Fruit fly (Drosophila melanogaster): ENCODE results near the gene Nup37.
A peak's percentile ranks its signal among the peaks of the same experiment; 100 is the strongest.

Nup37 gene

dm6 chr3R:25292864-25293284 is 45.4 kb downstream of the Nup37 start, which contains the start of gene CG31098:
Gene CG31098 (minus strand): TSS chr3R:25292977.
- TF ChIP-seq Jra (GFP tag; optimal IDR thresholded peaks at IDR 0.05): no peak
- TF ChIP-seq CG32264 (GFP tag; optimal IDR thresholded peaks at IDR 0.05): no peak
- TF ChIP-seq usp (GFP tag; optimal IDR thresholded peaks at IDR 0.05): no peak
- no peak for TF ChIP-seq Mio (GFP tag; optimal IDR thresholded peaks at IDR 0.05)
- no peak for TF ChIP-seq dl (GFP tag; optimal IDR thresholded peaks at IDR 0.05; ENCODE audit: insufficient read depth in 1 of 2, partially characterized antibody in 2 of 2)
- TF ChIP-seq dmrt93B (GFP tag; optimal IDR thresholded peaks at IDR 0.05): no peak
- TF ChIP-seq jim (GFP tag; optimal IDR thresholded peaks at IDR 0.05): no peak
- TF ChIP-seq br (GFP tag; optimal IDR thresholded peaks at IDR 0.05): no peak
- no peak for TF ChIP-seq Abd-B (GFP tag; optimal IDR thresholded peaks at IDR 0.05)
- peak; percentile 64 for TF ChIP-seq h (GFP tag; optimal IDR thresholded peaks at IDR 0.05)
- no peak for TF ChIP-seq CG9705 (GFP tag; optimal IDR thresholded peaks at IDR 0.05)
- no peak for TF ChIP-seq Dif (GFP tag; optimal IDR thresholded peaks at IDR 0.05; ENCODE audit: partially characterized antibody)
- no peak for TF ChIP-seq sv (GFP tag; optimal IDR thresholded peaks at IDR 0.05)
- TF ChIP-seq rgr (GFP tag; optimal IDR thresholded peaks at IDR 0.05): peak; percentile 21
- TF ChIP-seq GATAd (GFP tag; optimal IDR thresholded peaks at IDR 0.05): no peak
- no peak for TF ChIP-seq fru (GFP tag; optimal IDR thresholded peaks at IDR 0.05)
- no peak for TF ChIP-seq foxo (GFP tag; optimal IDR thresholded peaks at IDR 0.05)
- peak; percentile 93 for TF ChIP-seq CrebA (GFP tag; optimal IDR thresholded peaks at IDR 0.05; ENCODE audit: borderline replicate concordance)
- TF ChIP-seq ey (GFP tag; optimal IDR thresholded peaks at IDR 0.05): no peak
- no peak for TF ChIP-seq N (GFP tag; optimal IDR thresholded peaks at IDR 0.05)
- TF ChIP-seq Myc (optimal IDR thresholded peaks at IDR 0.05): no peak
- no peak for TF ChIP-seq HLH106 (tag; optimal IDR thresholded peaks at IDR 0.05)
- no peak for TF ChIP-seq Hr78 (GFP tag; optimal IDR thresholded peaks at IDR 0.05)
- no peak for TF ChIP-seq Hnf4 (GFP tag; optimal IDR thresholded peaks at IDR 0.05)
- no peak for TF ChIP-seq Vsx2 (GFP tag; optimal IDR thresholded peaks at IDR 0.05; ENCODE audit: partially characterized antibody)
- no peak for TF ChIP-seq dsf (GFP tag; optimal IDR thresholded peaks at IDR 0.05; ENCODE audit: borderline replicate concordance)
- TF ChIP-seq psq (GFP tag; optimal IDR thresholded peaks at IDR 0.05): no peak
- no peak for TF ChIP-seq tai (GFP tag; optimal IDR thresholded peaks at IDR 0.05)
- TF ChIP-seq pan (optimal IDR thresholded peaks at IDR 0.05): no peak
- TF ChIP-seq Hr83 (GFP tag; optimal IDR thresholded peaks at IDR 0.05; ENCODE audit: poor library complexity, severe bottlenecking): no peak
- TF ChIP-seq woc (GFP tag; optimal IDR thresholded peaks at IDR 0.05): no peak
- TF ChIP-seq Dfd (GFP tag; optimal IDR thresholded peaks at IDR 0.05): no peak
- TF ChIP-seq brk (GFP tag; optimal IDR thresholded peaks at IDR 0.05): peak; percentile 74
- peak; percentile 16 for TF ChIP-seq OdsH (GFP tag; optimal IDR thresholded peaks at IDR 0.05)
- TF ChIP-seq lola (GFP tag; optimal IDR thresholded peaks at IDR 0.05): no peak
- TF ChIP-seq sage (GFP tag; optimal IDR thresholded peaks at IDR 0.05): peak; percentile 67
- TF ChIP-seq Rel (GFP tag; optimal IDR thresholded peaks at IDR 0.05): peak; percentile 85
- no peak for TF ChIP-seq Rel (tag; optimal IDR thresholded peaks at IDR 0.05)
- TF ChIP-seq Sp1 (GFP tag; optimal IDR thresholded peaks at IDR 0.05): no peak

- no peak for TF ChIP-seq pan (optimal IDR thresholded peaks at IDR 0.05)
- no peak for TF ChIP-seq Sp1 (GFP tag; optimal IDR thresholded peaks at IDR 0.05)
- TF ChIP-seq N (GFP tag; optimal IDR thresholded peaks at IDR 0.05): no peak
- TF ChIP-seq Hr78 (GFP tag; optimal IDR thresholded peaks at IDR 0.05): no peak
- no peak for TF ChIP-seq psq (GFP tag; optimal IDR thresholded peaks at IDR 0.05)
- no peak for TF ChIP-seq jim (GFP tag; optimal IDR thresholded peaks at IDR 0.05)
- TF ChIP-seq Jra (GFP tag; optimal IDR thresholded peaks at IDR 0.05): peak; percentile 32
- TF ChIP-seq CrebA (GFP tag; optimal IDR thresholded peaks at IDR 0.05; ENCODE audit: borderline replicate concordance): peak; percentile 82
- no peak for TF ChIP-seq lola (GFP tag; optimal IDR thresholded peaks at IDR 0.05)
- TF ChIP-seq sage (GFP tag; optimal IDR thresholded peaks at IDR 0.05): peak; percentile 7
- no peak for TF ChIP-seq dmrt93B (GFP tag; optimal IDR thresholded peaks at IDR 0.05)
- no peak for TF ChIP-seq Rel (GFP tag; optimal IDR thresholded peaks at IDR 0.05)
- peak; percentile 84 for TF ChIP-seq Rel (tag; optimal IDR thresholded peaks at IDR 0.05)
- TF ChIP-seq Hnf4 (GFP tag; optimal IDR thresholded peaks at IDR 0.05): peak; percentile 40
- TF ChIP-seq br (GFP tag; optimal IDR thresholded peaks at IDR 0.05): peak; percentile 14
- TF ChIP-seq woc (GFP tag; optimal IDR thresholded peaks at IDR 0.05): no peak
- TF ChIP-seq tai (GFP tag; optimal IDR thresholded peaks at IDR 0.05): no peak
- peak; percentile 39 for TF ChIP-seq fru (GFP tag; optimal IDR thresholded peaks at IDR 0.05)
- no peak for TF ChIP-seq Dfd (GFP tag; optimal IDR thresholded peaks at IDR 0.05)
- peak in 1 of 2 experiments; percentile 60 for TF ChIP-seq dl (GFP tag; optimal IDR thresholded peaks at IDR 0.05; ENCODE audit: insufficient read depth in 1 of 2, partially characterized antibody in 2 of 2)
- TF ChIP-seq sv (GFP tag; optimal IDR thresholded peaks at IDR 0.05): no peak
- TF ChIP-seq Dif (GFP tag; optimal IDR thresholded peaks at IDR 0.05; ENCODE audit: partially characterized antibody): peak; percentile 7
- TF ChIP-seq Mio (GFP tag; optimal IDR thresholded peaks at IDR 0.05): no peak
- peak; percentile 93 for TF ChIP-seq h (GFP tag; optimal IDR thresholded peaks at IDR 0.05)
- peak; percentile 37 for TF ChIP-seq Vsx2 (GFP tag; optimal IDR thresholded peaks at IDR 0.05; ENCODE audit: partially characterized antibody)
- TF ChIP-seq Myc (optimal IDR thresholded peaks at IDR 0.05): no peak
- no peak for TF ChIP-seq OdsH (GFP tag; optimal IDR thresholded peaks at IDR 0.05)
- no peak for TF ChIP-seq brk (GFP tag; optimal IDR thresholded peaks at IDR 0.05)
- no peak for TF ChIP-seq usp (GFP tag; optimal IDR thresholded peaks at IDR 0.05)
- TF ChIP-seq Abd-B (GFP tag; optimal IDR thresholded peaks at IDR 0.05): no peak
- TF ChIP-seq HLH106 (tag; optimal IDR thresholded peaks at IDR 0.05): no peak
- TF ChIP-seq rgr (GFP tag; optimal IDR thresholded peaks at IDR 0.05): peak; percentile 33
- no peak for TF ChIP-seq CG32264 (GFP tag; optimal IDR thresholded peaks at IDR 0.05)
- TF ChIP-seq ey (GFP tag; optimal IDR thresholded peaks at IDR 0.05): no peak
- TF ChIP-seq Hr83 (GFP tag; optimal IDR thresholded peaks at IDR 0.05; ENCODE audit: poor library complexity, severe bottlenecking): peak; percentile 12
- TF ChIP-seq foxo (GFP tag; optimal IDR thresholded peaks at IDR 0.05): no peak
- no peak for TF ChIP-seq dsf (GFP tag; optimal IDR thresholded peaks at IDR 0.05; ENCODE audit: borderline replicate concordance)
- TF ChIP-seq GATAd (GFP tag; optimal IDR thresholded peaks at IDR 0.05): no peak
- TF ChIP-seq CG9705 (GFP tag; optimal IDR thresholded peaks at IDR 0.05): no peak
These were observed 48.0 kb downstream of the Nup37 start, which contains the start of gene CG31102 for dm6 chr3R:25295320-25296020. Gene CG31102 (minus strand): TSS chr3R:25295594.
